Fruit fly (Drosophila melanogaster): ENCODE measurements around the gene CG7044.

- no peak for TF ChIP-seq usp (GFP tag; optimal IDR thresholded peaks at IDR 0.05)
- no peak for TF ChIP-seq h (GFP tag; optimal IDR thresholded peaks at IDR 0.05)
- no peak for TF ChIP-seq foxo (GFP tag; optimal IDR thresholded peaks at IDR 0.05)
Observed at dm6 chr3R:21129617-21130016, 28.1 kb upstream of the CG7044 start, which contains the start of gene Obp93a.

Measured in whole organism, wandering third instar larva.